Fruit fly (Drosophila melanogaster) whole organism, embryonic: Measurements from ENCODE around the gene CG15536.

ENCODE experiments used
- Asciz ChIP-seq: fragments of 200-800 bp; sonication (Bioruptor generic); optimal IDR thresholded peaks from 2 replicates; lab custom pipeline; 2017; ENCODE audit warnings: missing biosample characterization, mild to moderate bottlenecking, missing genetic modification characterization, missing genetic modification reagents
- Blimp-1 ChIP-seq: fragments of 200-800 bp; sonication (Bioruptor generic); optimal IDR thresholded peaks from 3 replicates; lab custom pipeline; 2018; ENCODE audit warnings: missing biosample characterization, missing genetic modification characterization, mild to moderate bottlenecking, moderate library complexity, missing genetic modification reagents
- CG10462 ChIP-seq: fragments of 200-800 bp; sonication (Bioruptor generic); optimal IDR thresholded peaks from 2 replicates; lab custom pipeline; 2016; ENCODE audit warnings: missing biosample characterization, missing genetic modification characterization
- CG11560 ChIP-seq: fragments of 200-800 bp; sonication (Bioruptor generic); IDR thresholded peaks from 3 replicates; pipeline ENCODE4 v1.3.6; 2022; ENCODE audit warnings: missing biosample characterization, missing genetic modification characterization
- CG12155 ChIP-seq: fragments of 200-800 bp; sonication (Bioruptor generic); optimal IDR thresholded peaks from 3 replicates; lab custom pipeline; 2016; ENCODE audit warnings: missing biosample characterization, missing genetic modification characterization
- CG13287 ChIP-seq: fragments of 200-800 bp; sonication (Bioruptor generic); IDR thresholded peaks from 2 replicates; pipeline ENCODE4 v1.3.6; 2022; ENCODE audit warnings: missing biosample characterization, missing genetic modification characterization; ENCODE audit not compliant: partially characterized antibody
- CG13624 ChIP-seq: fragments of 200-800 bp; sonication (Bioruptor generic); optimal IDR thresholded peaks from 2 replicates; lab custom pipeline; 2016; ENCODE audit warnings: missing biosample characterization, missing genetic modification characterization
- CG15696 ChIP-seq: fragments of 200-800 bp; sonication (Bioruptor generic); optimal IDR thresholded peaks from 2 replicates; lab custom pipeline; 2019; ENCODE audit warnings: missing biosample characterization, mild to moderate bottlenecking, missing genetic modification characterization, moderate library complexity
- CG1647 ChIP-seq: fragments of 200-800 bp; sonication (Bioruptor generic); optimal IDR thresholded peaks from 3 replicates; lab custom pipeline; 2016; ENCODE audit warnings: missing biosample characterization, missing genetic modification characterization
- CG17568 ChIP-seq: fragments of 200-800 bp; sonication (Bioruptor generic); optimal IDR thresholded peaks from 2 replicates; lab custom pipeline; 2018; ENCODE audit warnings: missing biosample characterization, mild to moderate bottlenecking, missing genetic modification characterization, moderate library complexity
- CG18619 ChIP-seq: fragments of 200-800 bp; sonication (Bioruptor generic); optimal IDR thresholded peaks from 3 replicates; lab custom pipeline; 2017; ENCODE audit warnings: missing biosample characterization, mild to moderate bottlenecking, missing genetic modification characterization
- CG2120 ChIP-seq: fragments of 200-800 bp; sonication (Bioruptor generic); optimal IDR thresholded peaks from 3 replicates; lab custom pipeline; 2016; ENCODE audit warnings: missing biosample characterization, missing genetic modification characterization
- CG2889 ChIP-seq: fragments of 200-800 bp; sonication (Bioruptor generic); IDR thresholded peaks from 3 replicates; pipeline ENCODE4 v1.3.6; 2022; ENCODE audit warnings: missing biosample characterization, missing genetic modification characterization
- CG4360 ChIP-seq: fragments of 200-800 bp; sonication (Bioruptor generic); IDR thresholded peaks from 2 replicates; pipeline ENCODE4 v1.3.6; 2022; ENCODE audit warnings: missing biosample characterization, missing genetic modification characterization
- CG5180 ChIP-seq: fragments of 200-800 bp; sonication (Bioruptor generic); optimal IDR thresholded peaks from 3 replicates; lab custom pipeline; 2017; ENCODE audit warnings: missing biosample characterization, missing genetic modification characterization, mild to moderate bottlenecking, moderate library complexity, missing genetic modification reagents
- CG5953 ChIP-seq: fragments of 200-800 bp; sonication (Bioruptor generic); IDR thresholded peaks from 2 replicates; pipeline ENCODE4 v1.3.6; 2022; ENCODE audit warnings: missing biosample characterization, missing genetic modification characterization
- CG6765 ChIP-seq: fragments of 200-800 bp; sonication (Bioruptor generic); optimal IDR thresholded peaks from 3 replicates; lab custom pipeline; 2017; ENCODE audit warnings: missing biosample characterization, mild to moderate bottlenecking, missing genetic modification characterization
- CG6791 ChIP-seq: fragments of 200-800 bp; sonication (Bioruptor generic); IDR thresholded peaks from 3 replicates; pipeline ENCODE4 v1.3.6; 2022; ENCODE audit warnings: missing biosample characterization, missing genetic modification characterization; ENCODE audit not compliant: partially characterized antibody
- CG7357 ChIP-seq: fragments of 200-800 bp; sonication (Bioruptor generic); IDR thresholded peaks from 3 replicates; pipeline ENCODE4 v1.3.6; 2022; ENCODE audit warnings: missing biosample characterization, missing genetic modification characterization
- CHES-1-like ChIP-seq: fragments of 200-800 bp; sonication (Bioruptor generic); optimal IDR thresholded peaks from 2 replicates; lab custom pipeline; 2016; ENCODE audit warnings: missing biosample characterization, missing genetic modification characterization
- Dad ChIP-seq: fragments of 200-800 bp; sonication (Bioruptor generic); optimal IDR thresholded peaks from 3 replicates; lab custom pipeline; 2016; ENCODE audit warnings: missing biosample characterization, missing genetic modification characterization
- Doc2 ChIP-seq: fragments of 200-800 bp; sonication (Bioruptor generic); IDR thresholded peaks from 2 replicates; pipeline ENCODE4 v1.3.6; 2022; ENCODE audit warnings: missing biosample characterization, missing genetic modification characterization
- Fer1 ChIP-seq: fragments of 200-800 bp; sonication (Bioruptor generic); optimal IDR thresholded peaks from 2 replicates; lab custom pipeline; 2017; ENCODE audit warnings: missing biosample characterization, mild to moderate bottlenecking, missing genetic modification characterization
- Gsc ChIP-seq: fragments of 200-800 bp; sonication (Bioruptor generic); IDR thresholded peaks from 2 replicates; pipeline ENCODE4 v1.3.6; 2022; ENCODE audit warnings: missing biosample characterization, missing genetic modification characterization
- HLH4C ChIP-seq: fragments of 200-800 bp; sonication (Bioruptor generic); IDR thresholded peaks from 3 replicates; pipeline ENCODE4 v1.3.6; 2022; ENCODE audit warnings: missing biosample characterization, missing genetic modification characterization; ENCODE audit not compliant: partially characterized antibody
- Hr3 ChIP-seq: fragments of 200-800 bp; sonication (Bioruptor generic); optimal IDR thresholded peaks from 3 replicates; lab custom pipeline; 2016; ENCODE audit warnings: missing biosample characterization, missing genetic modification characterization
- Jarid2 ChIP-seq: fragments of 200-800 bp; sonication (Bioruptor generic); optimal IDR thresholded peaks from 3 replicates; lab custom pipeline; 2017; ENCODE audit warnings: mild to moderate bottlenecking, missing biosample characterization, missing genetic modification reagents, missing genetic modification characterization
- Pdp1 ChIP-seq, 2 experiments: fragments of 200-800 bp; sonication (Bioruptor generic); optimal IDR thresholded peaks; 3 replicates each; lab custom pipeline; 2016; ENCODE audit warnings: missing biosample characterization in 2 of 2, missing genetic modification characterization in 2 of 2, mild to moderate bottlenecking in 1 of 2, moderate library complexity in 1 of 2
- Poxn ChIP-seq: fragments of 200-800 bp; sonication (Bioruptor generic); IDR thresholded peaks from 2 replicates; pipeline ENCODE4 v1.3.6; 2022; ENCODE audit warnings: missing biosample characterization, missing genetic modification characterization
- Sin3A ChIP-seq: fragments of >200 bp; optimal IDR thresholded peaks from 2 replicates; lab custom pipeline; 2018
- Taf1 ChIP-seq: fragments of 200-800 bp; sonication (Bioruptor generic); IDR thresholded peaks from 2 replicates; pipeline ENCODE4 v1.3.6; 2022; ENCODE audit warnings: missing biosample characterization, missing genetic modification characterization
- Trl ChIP-seq, 3 experiments: fragments of >200 bp in 2 of 3; fragments of 200-800 bp in 1 of 3; sonication (Bioruptor generic) in 1 of 3; optimal IDR thresholded peaks; 2 replicates in 1 of 3; 3 replicates in 2 of 3; lab custom pipeline; 2016 to 2017; ENCODE audit warnings: missing biosample characterization in 1 of 3, missing genetic modification characterization in 1 of 3
- Usf ChIP-seq: fragments of 200-800 bp; sonication (Bioruptor generic); optimal IDR thresholded peaks from 2 replicates; lab custom pipeline; 2017; ENCODE audit warnings: missing genotype, missing biosample characterization, missing genetic modification characterization
- YL-1 ChIP-seq: fragments of 200-800 bp; sonication (Bioruptor generic); optimal IDR thresholded peaks from 3 replicates; lab custom pipeline; 2017; ENCODE audit warnings: missing biosample characterization, mild to moderate bottlenecking, missing genetic modification characterization
- ci ChIP-seq: fragments of 200-800 bp; sonication (Bioruptor generic); IDR thresholded peaks from 3 replicates; pipeline ENCODE4 v1.3.6; 2022; ENCODE audit warnings: missing biosample characterization, missing genetic modification characterization
- crc ChIP-seq: fragments of 200-800 bp; sonication (Bioruptor generic); optimal IDR thresholded peaks from 2 replicates; lab custom pipeline; 2016; ENCODE audit warnings: missing biosample characterization, missing genetic modification characterization
- dm ChIP-seq: fragments of 200-800 bp; sonication (Bioruptor generic); optimal IDR thresholded peaks from 3 replicates; lab custom pipeline; 2016; ENCODE audit warnings: missing biosample characterization, missing genetic modification characterization
- emc ChIP-seq: fragments of 200-800 bp; sonication (Bioruptor generic); optimal IDR thresholded peaks from 2 replicates; lab custom pipeline; 2016; ENCODE audit warnings: missing biosample characterization, missing genetic modification characterization
- eve ChIP-seq, 2 experiments: fragments of >200 bp; optimal IDR thresholded peaks; 2 replicates each; lab custom pipeline; 2017; ENCODE audit warnings: missing biosample characterization in 2 of 2, missing genetic modification characterization in 2 of 2
- fru ChIP-seq: fragments of >200 bp; optimal IDR thresholded peaks from 2 replicates; lab custom pipeline; 2017
- gce ChIP-seq: fragments of 200-800 bp; sonication (Bioruptor generic); IDR thresholded peaks from 3 replicates; pipeline ENCODE4 v1.3.6; 2022; ENCODE audit warnings: missing biosample characterization, missing genetic modification characterization
- grau ChIP-seq: fragments of 200-800 bp; optimal IDR thresholded peaks from 3 replicates; lab custom pipeline; 2019; ENCODE audit warnings: missing biosample characterization, mild to moderate bottlenecking, missing genetic modification characterization, moderate library complexity
- kah ChIP-seq: fragments of 200-800 bp; sonication (Bioruptor generic); optimal IDR thresholded peaks from 2 replicates; lab custom pipeline; 2018; ENCODE audit warnings: missing biosample characterization, mild to moderate bottlenecking, missing genetic modification characterization
- lab ChIP-seq: fragments of 200-800 bp; sonication (Bioruptor generic); optimal IDR thresholded peaks from 3 replicates; lab custom pipeline; 2017; ENCODE audit warnings: missing biosample characterization, missing genetic modification characterization, mild to moderate bottlenecking, moderate library complexity, missing genetic modification reagents
- lbe ChIP-seq: fragments of 200-800 bp; sonication (Bioruptor generic); optimal IDR thresholded peaks from 2 replicates; lab custom pipeline; 2016; ENCODE audit warnings: missing biosample characterization, mild to moderate bottlenecking, missing genetic modification characterization
- maf-S ChIP-seq: fragments of 200-800 bp; sonication (Bioruptor generic); optimal IDR thresholded peaks from 2 replicates; lab custom pipeline; 2016; ENCODE audit warnings: missing biosample characterization, missing genetic modification characterization
- pan ChIP-seq, 4 experiments: fragments of >200 bp in 3 of 4; fragments of 200-800 bp in 1 of 4; sonication (Bioruptor generic) in 1 of 4; optimal IDR thresholded peaks in 3 of 4; IDR thresholded peaks in 1 of 4; 2 replicates each; pipeline versions ENCODE4 v1.3.6 to Lab custom; 2017 to 2022; ENCODE audit warnings: missing biosample characterization in 2 of 4, missing genetic modification characterization in 2 of 4, mixed read lengths in 1 of 4
- stwl ChIP-seq: fragments of 200-800 bp; sonication (Bioruptor generic); optimal IDR thresholded peaks from 3 replicates; lab custom pipeline; 2018; ENCODE audit warnings: missing biosample characterization, mild to moderate bottlenecking, missing genetic modification characterization, moderate library complexity
- ttk ChIP-seq: fragments of 200-800 bp; sonication (Bioruptor generic); IDR thresholded peaks from 2 replicates; pipeline ENCODE4 v2.1.2; 2022; ENCODE audit warnings: missing biosample characterization, missing genetic modification characterization

The CG15536 gene

DNA sequence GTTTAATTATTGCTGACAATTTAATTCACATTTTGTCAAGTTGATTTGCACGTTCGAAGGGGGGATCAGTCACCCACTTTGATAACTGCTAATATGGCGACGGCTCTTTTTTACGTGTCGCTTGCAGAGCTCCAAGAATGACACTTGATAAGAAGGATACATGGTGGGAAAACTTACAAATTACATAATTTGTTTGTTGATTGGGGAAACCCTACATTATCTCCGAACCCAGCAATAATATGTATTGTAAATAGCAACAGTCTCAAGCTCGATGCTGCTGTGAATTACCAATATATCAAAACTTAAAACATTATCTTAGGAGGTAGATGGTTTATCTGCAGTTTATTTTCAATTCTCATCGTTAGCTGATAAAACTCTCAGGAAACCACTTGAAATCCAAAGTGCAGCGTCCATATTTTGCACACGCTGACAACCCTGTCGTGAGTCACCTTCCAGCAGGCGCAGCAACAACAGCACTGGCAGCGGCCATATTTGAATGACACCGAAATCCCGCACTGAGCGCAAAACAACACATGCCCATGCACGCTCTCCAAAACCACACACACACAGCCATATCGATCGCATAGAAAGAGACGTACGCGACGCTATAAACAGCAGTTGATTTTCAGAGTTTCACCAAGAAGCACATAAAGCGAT, 36.6 kb downstream of the CG15536 start (continued):
- TF ChIP-seq pan (optimal IDR thresholded peaks at IDR 0.05; lab: Kevin White, UChicago) (no peak), pan (GFP tag; optimal IDR thresholded peaks at IDR 0.05 in 1 of 2, IDR thresholded peaks at IDR 0.05 in 1 of 2) (peak in 1 of 2 experiments; percentile 86), CG11560 (tag; lab: Robert Waterston, UW) (peak; percentile 78), grau (peak; percentile 95), Blimp-1 (peak; percentile 80), fru (lab: Kevin White, UChicago) (no peak), CG6765 (GFP tag; lab: Kevin White, UChicago) (peak; percentile 94), Taf1 (GFP tag; lab: Robert Waterston, UW) (peak; percentile 83), YL-1 (peak; percentile 83), dm (GFP tag; lab: Kevin White, UChicago) (peak; percentile 95), CG2120 (GFP tag; lab: Kevin White, UChicago) (peak; percentile 97), CG1647 (GFP tag; lab: Kevin White, UChicago) (peak; percentile 91), CG5953 (GFP tag; lab: Robert Waterston, UW) (peak; percentile 74), Sin3A (lab: Kevin White, UChicago) (no peak), CG15696 (peak; percentile 94), maf-S (GFP tag; lab: Kevin White, UChicago) (peak; percentile 95), CG13287 (GFP tag; lab: Robert Waterston, UW) (peak; percentile 24; the same call in 1 of the 2 replicates), Trl (optimal IDR thresholded peaks at IDR 0.05; lab: Kevin White, UChicago) (peak in 1 of 2 experiments; percentile 72), Trl (GFP tag; optimal IDR thresholded peaks at IDR 0.05; lab: Kevin White, UChicago) (peak; percentile 97), Asciz (GFP tag; lab: Kevin White, UChicago) (peak; percentile 88), crc (GFP tag; lab: Kevin White, UChicago) (peak; percentile 96), lbe (GFP tag; lab: Kevin White, UChicago) (peak; percentile 42), Doc2 (GFP tag; lab: Robert Waterston, UW) (peak; percentile 63; the same call in 1 of the 2 replicates), CG5180 (GFP tag; lab: Kevin White, UChicago) (peak; percentile 90), CG17568 (GFP tag; lab: Kevin White, UChicago) (peak; percentile 72), CG2889 (GFP tag; lab: Robert Waterston, UW) (peak; percentile 66), CG4360 (GFP tag; lab: Robert Waterston, UW) (peak; percentile 93), Pdp1 (GFP tag; optimal IDR thresholded peaks at IDR 0.05; lab: Kevin White, UChicago) (peak; percentile 98), Fer1 (GFP tag; lab: Kevin White, UChicago) (peak; percentile 92), Usf (peak; percentile 99), CG13624 (GFP tag; lab: Kevin White, UChicago) (peak; percentile 96), Gsc (GFP tag; lab: Robert Waterston, UW) (peak; percentile 82), eve (GFP tag; optimal IDR thresholded peaks at IDR 0.05; lab: Kevin White, UChicago) (peak; percentile 13 to 99), ttk (GFP tag; lab: Robert Waterston, UW) (peak; percentile 88), lab (peak; percentile 94), CG6791 (GFP tag; lab: Robert Waterston, UW) (no peak), CG10462 (GFP tag; lab: Kevin White, UChicago) (peak; percentile 94), HLH4C (no peak), gce (peak; percentile 79; the same call in 1 of the 3 replicates), Hr3 (GFP tag; lab: Kevin White, UChicago) (peak; percentile 98), CG7357 (GFP tag; lab: Robert Waterston, UW) (peak; percentile 83), stwl (tag; lab: Kevin White, UChicago) (peak; percentile 33), emc (GFP tag; lab: Kevin White, UChicago) (peak; percentile 96), Dad (peak; percentile 96), CG18619 (GFP tag; lab: Kevin White, UChicago) (peak; percentile 99), kah (GFP tag; lab: Kevin White, UChicago) (peak; percentile 73), ci (peak; percentile 87), Poxn (GFP tag; lab: Robert Waterston, UW) (peak; percentile 32; the same call in 1 of the 2 replicates), CHES-1-like (peak; percentile 98), CG12155 (GFP tag; lab: Kevin White, UChicago) (peak; percentile 92), Jarid2 (GFP tag; lab: Kevin White, UChicago) (peak; percentile 79)
